Worm (Caenorhabditis elegans): Measurements from ENCODE around the gene odd-1.

Gene odd-1

ce11 chrIII:7107965-7108364, at the start of gene odd-1:
odd-1 (plus strand) TSS chrIII:7108313.
- no peak for TF ChIP-seq tbx-2 (tag; optimal IDR thresholded peaks at IDR 0.05)
- TF ChIP-seq sea-2 (GFP tag; optimal IDR thresholded peaks at IDR 0.05): no peak
- TF ChIP-seq nhr-237 (tag; optimal IDR thresholded peaks at IDR 0.05): no peak
- TF ChIP-seq jun-1 (tag; optimal IDR thresholded peaks at IDR 0.05): no peak
- TF ChIP-seq ama-1 (optimal IDR thresholded peaks at IDR 0.05): no peak
- TF ChIP-seq pha-4 (tag; optimal IDR thresholded peaks at IDR 0.05): peak; percentile 17
- peak; percentile 59 for TF ChIP-seq pqm-1 (tag; optimal IDR thresholded peaks at IDR 0.05)
- peak; percentile 77 for TF ChIP-seq elt-2 (tag; optimal IDR thresholded peaks at IDR 0.05)
- TF ChIP-seq skn-1 (tag; optimal IDR thresholded peaks at IDR 0.05): no peak
- no peak for TF ChIP-seq eor-1 (tag; optimal IDR thresholded peaks at IDR 0.05)

- TF ChIP-seq elt-2 (tag; optimal IDR thresholded peaks at IDR 0.05): no peak
- TF ChIP-seq unc-39 (tag; optimal IDR thresholded peaks at IDR 0.05): no peak
- TF ChIP-seq nfya-1 (tag; optimal IDR thresholded peaks at IDR 0.05; ENCODE audit: insufficient read depth): no peak
- no peak for TF ChIP-seq jun-1 (tag; optimal IDR thresholded peaks at IDR 0.05)
- no peak for TF ChIP-seq egl-27 (tag; optimal IDR thresholded peaks at IDR 0.05)
Observed at ce11 chrIII:7060531-7061095, 47.5 kb upstream of the odd-1 start, which contains the start of gene egg-2. egg-2 (minus strand) TSS chrIII:7060583.

- TF ChIP-seq nhr-43 (tag; optimal IDR thresholded peaks at IDR 0.05; ENCODE audit: poor library complexity, severe bottlenecking): no peak
- no peak for TF ChIP-seq nhr-23 (tag; optimal IDR thresholded peaks at IDR 0.05)
- no peak for TF ChIP-seq elt-3 (tag; optimal IDR thresholded peaks at IDR 0.05)
- no peak for TF ChIP-seq eor-1 (tag; optimal IDR thresholded peaks at IDR 0.05)
- no peak for TF ChIP-seq ceh-9 (tag; optimal IDR thresholded peaks at IDR 0.05)
- no peak for TF ChIP-seq jun-1 (tag; optimal IDR thresholded peaks at IDR 0.05)
Observed at ce11 chrIII:7062580-7062979, 45.5 kb upstream of the odd-1 start, which contains the start of gene R01H2.1. R01H2.1 (plus strand) TSS chrIII:7062880.

- no peak for TF ChIP-seq ztf-11 (tag; optimal IDR thresholded peaks at IDR 0.05)
Observed at ce11 chrIII:7063061-7063460, 45.1 kb upstream of the odd-1 start.

ce11 chrIII:7064185-7064584, 43.9 kb upstream of the odd-1 start, which contains the start of gene R01H2.4:
R01H2.4 (minus strand) TSS chrIII:7064285.
- TF ChIP-seq pha-4 (tag; optimal IDR thresholded peaks at IDR 0.05): no peak
- no peak for TF ChIP-seq skn-1 (tag; optimal IDR thresholded peaks at IDR 0.05)
- no peak for TF ChIP-seq nhr-12 (tag; optimal IDR thresholded peaks at IDR 0.05)
- no peak for TF ChIP-seq fkh-2 (tag; optimal IDR thresholded peaks at IDR 0.05)
- TF ChIP-seq ztf-11 (tag; optimal IDR thresholded peaks at IDR 0.05): no peak
- no peak for TF ChIP-seq jun-1 (tag; optimal IDR thresholded peaks at IDR 0.05)
- TF ChIP-seq lin-15B (tag; optimal IDR thresholded peaks at IDR 0.05): no peak
- no peak for TF ChIP-seq lin-39 (tag; optimal IDR thresholded peaks at IDR 0.05)
- no peak for TF ChIP-seq lsy-12 (tag; optimal IDR thresholded peaks at IDR 0.05)
- no peak for TF ChIP-seq elt-3 (tag; optimal IDR thresholded peaks at IDR 0.05)

- peak; percentile 23 for TF ChIP-seq elt-2 (tag; optimal IDR thresholded peaks at IDR 0.05)
- no peak for TF ChIP-seq unc-39 (tag; optimal IDR thresholded peaks at IDR 0.05)
Observed at ce11 chrIII:7067385-7067896, 40.7 kb upstream of the odd-1 start, which contains the start of gene ger-1. ger-1 (minus strand) TSS chrIII:7067477.

- TF ChIP-seq nhr-23 (tag; optimal IDR thresholded peaks at IDR 0.05) (peak; percentile 25), nhr-237 (tag; optimal IDR thresholded peaks at IDR 0.05) (no peak), unc-62 (GFP tag; optimal IDR thresholded peaks at IDR 0.05) (no peak), nhr-28 (tag; optimal IDR thresholded peaks at IDR 0.05) (no peak), lin-15B (tag; optimal IDR thresholded peaks at IDR 0.05) (peak; percentile 52), snpc-4 (tag; optimal IDR thresholded peaks at IDR 0.05) (peak; percentile 32), lsy-12 (tag; optimal IDR thresholded peaks at IDR 0.05) (no peak), R02D3.7 (tag; optimal IDR thresholded peaks at IDR 0.05) (no peak), pha-4 (tag; optimal IDR thresholded peaks at IDR 0.05) (peak; percentile 69), hmg-11 (tag; optimal IDR thresholded peaks at IDR 0.05) (peak; percentile 55), nfya-1 (tag; optimal IDR thresholded peaks at IDR 0.05; ENCODE audit: insufficient read depth) (peak; percentile 46)
Observed at ce11 chrIII:7068520-7069113, 39.5 kb upstream of the odd-1 start, which contains the start of the genes ubc-18 and R01H2.8. ubc-18 (minus strand) TSS chrIII:7068570. R01H2.8 (plus strand) TSS chrIII:7069063.

Data from whole organism, L3 larva.